Fruit fly (Drosophila melanogaster): ENCODE measurements around the gene CG9257.

CG9257 gene

dm6 chr2L:21142972-21143385 is 40.4 kb downstream of the CG9257 start, which contains the start of gene pths (continued):
- no peak for TF ChIP-seq ATbp (GFP tag; optimal IDR thresholded peaks at IDR 0.05)
- peak; percentile 45 for TF ChIP-seq grn (GFP tag; optimal IDR thresholded peaks at IDR 0.05)
- TF ChIP-seq org-1 (GFP tag; optimal IDR thresholded peaks at IDR 0.05), result no peak
- no peak for TF ChIP-seq Hmx (GFP tag; optimal IDR thresholded peaks at IDR 0.05)
- TF ChIP-seq ara (GFP tag; IDR thresholded peaks at IDR 0.05), result no peak
- no peak for TF ChIP-seq CG14050 (GFP tag; IDR thresholded peaks at IDR 0.05)
- no peak for TF ChIP-seq Awh (GFP tag; IDR thresholded peaks at IDR 0.05)
- TF ChIP-seq Doc3 (GFP tag; IDR thresholded peaks at IDR 0.05; ENCODE audit: partially characterized antibody), result peak; percentile 54; the same call in 2 of the 3 replicates
- no peak; the same call in 1 of the 2 replicates for TF ChIP-seq CG4404 (GFP tag; IDR thresholded peaks at IDR 0.05)
- no peak for TF ChIP-seq nom (GFP tag; optimal IDR thresholded peaks at IDR 0.05)
- TF ChIP-seq gsb (GFP tag; IDR thresholded peaks at IDR 0.05), result no peak
- TF ChIP-seq sob (GFP tag; IDR thresholded peaks at IDR 0.05), result peak; percentile 79
- TF ChIP-seq bab2 (GFP tag; optimal IDR thresholded peaks at IDR 0.05), result peak; percentile 35
- no peak for TF ChIP-seq dimm (GFP tag; IDR thresholded peaks at IDR 0.05)
- peak; percentile 65 for TF ChIP-seq CG32532 (GFP tag; IDR thresholded peaks at IDR 0.05)
- TF ChIP-seq CG9876 (GFP tag; optimal IDR thresholded peaks at IDR 0.05), result peak; percentile 49
- TF ChIP-seq Xrp1 (GFP tag; IDR thresholded peaks at IDR 0.05), result peak; percentile 36; the same call in 1 of the 2 replicates
- no peak for TF ChIP-seq Spps (tag; optimal IDR thresholded peaks at IDR 0.05)
- TF ChIP-seq CG9437 (GFP tag; optimal IDR thresholded peaks at IDR 0.05), result no peak
- TF ChIP-seq CG15479 (GFP tag; optimal IDR thresholded peaks at IDR 0.05), result no peak
- no peak for TF ChIP-seq CG43689 (GFP tag; IDR thresholded peaks at IDR 0.05)
- TF ChIP-seq crp (GFP tag; optimal IDR thresholded peaks at IDR 0.05), result no peak
- TF ChIP-seq stwl (tag; optimal IDR thresholded peaks at IDR 0.05), result peak; percentile 64
- no peak for TF ChIP-seq Sox100B (GFP tag; optimal IDR thresholded peaks at IDR 0.05)
- no peak for TF ChIP-seq Sox102F (GFP tag; optimal IDR thresholded peaks at IDR 0.05)
- peak; percentile 60 for TF ChIP-seq NC2β (GFP tag; optimal IDR thresholded peaks at IDR 0.05)
- TF ChIP-seq az2 (GFP tag; optimal IDR thresholded peaks at IDR 0.05), result peak; percentile 2
- no peak for TF ChIP-seq MTF-1 (GFP tag; optimal IDR thresholded peaks at IDR 0.05; ENCODE audit: borderline replicate concordance)
- no peak for TF ChIP-seq cas (GFP tag; IDR thresholded peaks at IDR 0.05)
- TF ChIP-seq kay (GFP tag; optimal IDR thresholded peaks at IDR 0.05), result no peak
- peak; percentile 47 for TF ChIP-seq pfk (GFP tag; optimal IDR thresholded peaks at IDR 0.05)
- no peak for TF ChIP-seq chn (GFP tag; optimal IDR thresholded peaks at IDR 0.05)
- TF ChIP-seq CG7271 (tag; optimal IDR thresholded peaks at IDR 0.05), result no peak
- TF ChIP-seq CG17359 (tag; optimal IDR thresholded peaks at IDR 0.05), result no peak
- no peak for TF ChIP-seq mirr (GFP tag; optimal IDR thresholded peaks at IDR 0.05)
- peak; percentile 74 for TF ChIP-seq Xbp1 (GFP tag; optimal IDR thresholded peaks at IDR 0.05)
- TF ChIP-seq CG3163 (GFP tag; optimal IDR thresholded peaks at IDR 0.05), result peak; percentile 3
- no peak for TF ChIP-seq pros (GFP tag; optimal IDR thresholded peaks at IDR 0.05)
- TF ChIP-seq prd (optimal IDR thresholded peaks at IDR 0.05), result no peak
- TF ChIP-seq prd (GFP tag; IDR thresholded peaks at IDR 0.05), result peak; percentile 75
- TF ChIP-seq ind (GFP tag; optimal IDR thresholded peaks at IDR 0.05), result peak; percentile 61
- TF ChIP-seq CG12769 (tag; optimal IDR thresholded peaks at IDR 0.05), result peak; percentile 70
- TF ChIP-seq H2.0 (GFP tag; IDR thresholded peaks at IDR 0.05), result no peak
- TF ChIP-seq CG18619 (GFP tag; optimal IDR thresholded peaks at IDR 0.05), result no peak
- peak; percentile 76 for TF ChIP-seq nmo (GFP tag; optimal IDR thresholded peaks at IDR 0.05)
- no peak for TF ChIP-seq cg (GFP tag; optimal IDR thresholded peaks at IDR 0.05)
- peak; percentile 38 for TF ChIP-seq fu2 (GFP tag; optimal IDR thresholded peaks at IDR 0.05)
- TF ChIP-seq Atf3 (GFP tag; optimal IDR thresholded peaks at IDR 0.05), result no peak
- no peak for TF ChIP-seq CrebB (tag; optimal IDR thresholded peaks at IDR 0.05)
- peak; percentile 92 for TF ChIP-seq row (GFP tag; IDR thresholded peaks at IDR 0.05)
- 0 out of 3 replicates have a peak, but pooled peaks have one; percentile 31 for TF ChIP-seq CG2889 (GFP tag; IDR thresholded peaks at IDR 0.05)
- no peak for TF ChIP-seq disco-r (GFP tag; optimal IDR thresholded peaks at IDR 0.05)

All from whole organism, embryonic.